Fruit fly (Drosophila melanogaster): Measurements from ENCODE around the gene CARPB.

Gene CARPB

dm6 chrX:9757976-9758375, 25.0 kb upstream of the CARPB start:
- TF ChIP-seq Myc (optimal IDR thresholded peaks at IDR 0.05) (no peak), Sin3A (optimal IDR thresholded peaks at IDR 0.05) (no peak), insv (optimal IDR thresholded peaks at IDR 0.05) (no peak), ttk (optimal IDR thresholded peaks at IDR 0.05) (no peak), h (optimal IDR thresholded peaks at IDR 0.05) (no peak), psq (optimal IDR thresholded peaks at IDR 0.05) (no peak)

- TF ChIP-seq Sin3A (optimal IDR thresholded peaks at IDR 0.05) (no peak), h (optimal IDR thresholded peaks at IDR 0.05) (no peak), ttk (optimal IDR thresholded peaks at IDR 0.05) (no peak), Myc (optimal IDR thresholded peaks at IDR 0.05) (no peak), insv (optimal IDR thresholded peaks at IDR 0.05) (no peak), psq (optimal IDR thresholded peaks at IDR 0.05) (no peak)
Measured at dm6 chrX:9765565-9765964, 17.5 kb upstream of the CARPB start.

- TF ChIP-seq ttk (optimal IDR thresholded peaks at IDR 0.05) (no peak), Myc (optimal IDR thresholded peaks at IDR 0.05) (no peak), Sin3A (optimal IDR thresholded peaks at IDR 0.05) (no peak), psq (optimal IDR thresholded peaks at IDR 0.05) (no peak), h (optimal IDR thresholded peaks at IDR 0.05) (no peak), insv (optimal IDR thresholded peaks at IDR 0.05) (no peak)
Measured at dm6 chrX:9771084-9771483, 11.9 kb upstream of the CARPB start.

- TF ChIP-seq ttk (optimal IDR thresholded peaks at IDR 0.05) (no peak), psq (optimal IDR thresholded peaks at IDR 0.05) (no peak), Sin3A (optimal IDR thresholded peaks at IDR 0.05) (no peak), h (optimal IDR thresholded peaks at IDR 0.05) (no peak), insv (optimal IDR thresholded peaks at IDR 0.05) (no peak), Myc (optimal IDR thresholded peaks at IDR 0.05) (no peak)
Measured at dm6 chrX:9778545-9778944, 4.5 kb upstream of the CARPB start, which contains the start of gene CG1354. CG1354 (plus strand) TSS chrX:9778742.

- TF ChIP-seq Sin3A (optimal IDR thresholded peaks at IDR 0.05) (no peak), ttk (optimal IDR thresholded peaks at IDR 0.05) (no peak), insv (optimal IDR thresholded peaks at IDR 0.05) (no peak), psq (optimal IDR thresholded peaks at IDR 0.05) (no peak), h (optimal IDR thresholded peaks at IDR 0.05) (no peak), Myc (optimal IDR thresholded peaks at IDR 0.05) (no peak)
Measured at dm6 chrX:9787363-9787762, 4.3 kb downstream of the CARPB start.

- TF ChIP-seq Sin3A (optimal IDR thresholded peaks at IDR 0.05) = no peak
- no peak for TF ChIP-seq psq (optimal IDR thresholded peaks at IDR 0.05)
- TF ChIP-seq Myc (optimal IDR thresholded peaks at IDR 0.05) = no peak
- no peak for TF ChIP-seq insv (optimal IDR thresholded peaks at IDR 0.05)
- no peak for TF ChIP-seq ttk (optimal IDR thresholded peaks at IDR 0.05)
- no peak for TF ChIP-seq h (optimal IDR thresholded peaks at IDR 0.05)
Measured at dm6 chrX:9787941-9788340, 4.9 kb downstream of the CARPB start.

dm6 chrX:9794290-9794689, 11.3 kb downstream of the CARPB start:
- no peak for TF ChIP-seq Sin3A (optimal IDR thresholded peaks at IDR 0.05)
- TF ChIP-seq insv (optimal IDR thresholded peaks at IDR 0.05) = no peak
- TF ChIP-seq h (optimal IDR thresholded peaks at IDR 0.05) = no peak
- no peak for TF ChIP-seq ttk (optimal IDR thresholded peaks at IDR 0.05)
- TF ChIP-seq Myc (optimal IDR thresholded peaks at IDR 0.05) = no peak
- no peak for TF ChIP-seq psq (optimal IDR thresholded peaks at IDR 0.05)

- TF ChIP-seq h (optimal IDR thresholded peaks at IDR 0.05) (no peak), Sin3A (optimal IDR thresholded peaks at IDR 0.05) (no peak), ttk (optimal IDR thresholded peaks at IDR 0.05) (no peak), insv (optimal IDR thresholded peaks at IDR 0.05) (no peak), psq (optimal IDR thresholded peaks at IDR 0.05) (no peak), Myc (optimal IDR thresholded peaks at IDR 0.05) (no peak)
Measured at dm6 chrX:9812579-9812978, 29.6 kb downstream of the CARPB start.

dm6 chrX:9816063-9816462, 33.0 kb downstream of the CARPB start:
- TF ChIP-seq ttk (optimal IDR thresholded peaks at IDR 0.05) (no peak), psq (optimal IDR thresholded peaks at IDR 0.05) (no peak)

- TF ChIP-seq h (optimal IDR thresholded peaks at IDR 0.05) (no peak), ttk (optimal IDR thresholded peaks at IDR 0.05) (no peak), Sin3A (optimal IDR thresholded peaks at IDR 0.05) (no peak), Myc (optimal IDR thresholded peaks at IDR 0.05) (no peak), insv (optimal IDR thresholded peaks at IDR 0.05) (no peak), psq (optimal IDR thresholded peaks at IDR 0.05) (no peak)
Measured at dm6 chrX:9829896-9830295, 46.9 kb downstream of the CARPB start.

- TF ChIP-seq ttk (optimal IDR thresholded peaks at IDR 0.05) (no peak), insv (optimal IDR thresholded peaks at IDR 0.05) (no peak), psq (optimal IDR thresholded peaks at IDR 0.05) (no peak), h (optimal IDR thresholded peaks at IDR 0.05) (no peak), Myc (optimal IDR thresholded peaks at IDR 0.05) (no peak), Sin3A (optimal IDR thresholded peaks at IDR 0.05) (no peak)
Measured at dm6 chrX:9833028-9833427, 50.0 kb downstream of the CARPB start.

- TF ChIP-seq Myc (optimal IDR thresholded peaks at IDR 0.05) (no peak), psq (optimal IDR thresholded peaks at IDR 0.05) (no peak), ttk (optimal IDR thresholded peaks at IDR 0.05) (no peak), h (optimal IDR thresholded peaks at IDR 0.05) (no peak), Sin3A (optimal IDR thresholded peaks at IDR 0.05) (no peak), insv (optimal IDR thresholded peaks at IDR 0.05) (no peak)
Measured at dm6 chrX:9847529-9847928, 64.5 kb downstream of the CARPB start.

- TF ChIP-seq insv (optimal IDR thresholded peaks at IDR 0.05) (no peak), h (optimal IDR thresholded peaks at IDR 0.05) (no peak), psq (optimal IDR thresholded peaks at IDR 0.05) (no peak), Myc (optimal IDR thresholded peaks at IDR 0.05) (no peak), ttk (optimal IDR thresholded peaks at IDR 0.05) (no peak), Sin3A (optimal IDR thresholded peaks at IDR 0.05) (no peak)
Measured at dm6 chrX:9864882-9865281, 81.9 kb downstream of the CARPB start, which contains the start of gene Ser7. Ser7 (plus strand) TSS chrX:9865233.
